Worm (Caenorhabditis elegans): ENCODE results near the gene vglu-3.

The vglu-3 gene

DNA sequence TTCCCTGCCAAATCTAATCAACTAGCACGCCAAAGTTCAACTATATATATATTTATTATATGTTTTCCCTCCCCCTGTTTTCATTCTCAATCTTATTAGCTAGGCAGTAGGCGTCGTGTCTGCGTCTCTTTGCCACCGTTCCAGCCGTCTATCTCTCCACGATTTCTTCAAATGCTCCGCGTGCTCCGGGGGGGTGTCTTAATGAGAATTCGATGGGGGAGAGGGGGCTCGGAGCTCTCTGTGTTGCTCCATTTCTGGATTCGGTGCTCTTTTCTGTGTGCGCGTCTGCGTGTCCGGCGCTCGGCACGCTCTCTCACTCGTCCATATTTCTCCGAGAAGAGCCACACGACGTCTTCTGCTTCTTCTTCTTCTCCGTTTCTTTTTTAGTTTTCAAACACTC, 16.0 kb upstream of the vglu-3 start:
- no peak for TF ChIP-seq bed-3 (GFP tag; optimal IDR thresholded peaks at IDR 0.05)
- no peak for TF ChIP-seq nhr-28 (tag; optimal IDR thresholded peaks at IDR 0.05)
- peak; percentile 69 for TF ChIP-seq mls-2 (tag; optimal IDR thresholded peaks at IDR 0.05)
- TF ChIP-seq sptf-1 (tag; optimal IDR thresholded peaks at IDR 0.05), result peak; percentile 45
- TF ChIP-seq elt-3 (tag; optimal IDR thresholded peaks at IDR 0.05), result no peak
- TF ChIP-seq ces-1 (GFP tag; optimal IDR thresholded peaks at IDR 0.05), result peak; percentile 99
- TF ChIP-seq unc-120 (tag; optimal IDR thresholded peaks at IDR 0.05; ENCODE audit: poor library complexity, severe bottlenecking), result peak; percentile 68
- peak; percentile 0 for TF ChIP-seq lsy-2 (tag; optimal IDR thresholded peaks at IDR 0.05)
- TF ChIP-seq snpc-4 (tag; optimal IDR thresholded peaks at IDR 0.05), result no peak
- peak; percentile 38 for TF ChIP-seq M03D4.4 (tag; optimal IDR thresholded peaks at IDR 0.05)

DNA sequence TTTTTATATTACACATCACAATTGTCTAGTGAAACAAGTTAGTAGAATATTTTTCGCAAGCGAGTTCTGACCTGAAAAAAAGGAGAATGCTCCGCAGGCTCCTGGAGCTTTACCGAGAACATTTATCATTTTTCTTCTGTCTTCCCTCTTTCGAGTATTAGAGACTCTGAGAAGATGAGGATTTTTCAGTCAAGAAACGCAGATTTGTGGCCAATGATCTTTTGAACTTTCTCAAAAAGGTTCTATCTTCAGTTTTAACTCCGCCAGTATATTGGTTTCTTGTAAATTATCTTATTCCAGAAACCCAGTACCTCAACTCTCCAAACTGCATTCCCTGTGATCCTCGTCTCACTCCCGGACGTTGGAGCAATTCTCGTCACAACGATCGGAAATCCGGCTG, 14.6 kb upstream of the vglu-3 start, which contains the start of gene K10G9.2:
Gene K10G9.2 (plus strand): TSS at position 301 of the 400 bp plus-strand sequence.
- TF ChIP-seq zip-8 (tag; optimal IDR thresholded peaks at IDR 0.05), result no peak
- TF ChIP-seq nhr-2 (tag; optimal IDR thresholded peaks at IDR 0.05), result no peak

DNA sequence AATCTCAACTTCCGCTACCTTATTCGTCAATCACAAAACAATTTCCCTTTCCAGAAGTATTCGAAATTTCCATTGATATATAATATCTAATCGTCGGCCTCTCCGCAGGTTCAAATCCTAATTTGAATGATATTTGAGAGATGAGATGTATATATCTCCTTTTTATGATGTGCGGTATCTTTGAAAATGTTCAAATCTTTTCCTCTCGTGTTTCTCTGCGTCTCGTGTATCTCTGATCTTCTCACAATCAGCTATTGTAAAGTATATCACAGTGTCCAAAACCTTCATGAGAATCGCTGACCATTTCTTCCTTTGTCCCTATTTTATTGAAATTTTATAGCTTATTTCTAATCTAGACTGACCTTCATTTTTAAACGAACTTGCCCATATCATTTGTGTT, 10.4 kb upstream of the vglu-3 start:
- TF ChIP-seq blmp-1 (tag; optimal IDR thresholded peaks at IDR 0.05) (no peak), zip-8 (tag; optimal IDR thresholded peaks at IDR 0.05) (no peak), nhr-12 (tag; optimal IDR thresholded peaks at IDR 0.05) (no peak)

DNA sequence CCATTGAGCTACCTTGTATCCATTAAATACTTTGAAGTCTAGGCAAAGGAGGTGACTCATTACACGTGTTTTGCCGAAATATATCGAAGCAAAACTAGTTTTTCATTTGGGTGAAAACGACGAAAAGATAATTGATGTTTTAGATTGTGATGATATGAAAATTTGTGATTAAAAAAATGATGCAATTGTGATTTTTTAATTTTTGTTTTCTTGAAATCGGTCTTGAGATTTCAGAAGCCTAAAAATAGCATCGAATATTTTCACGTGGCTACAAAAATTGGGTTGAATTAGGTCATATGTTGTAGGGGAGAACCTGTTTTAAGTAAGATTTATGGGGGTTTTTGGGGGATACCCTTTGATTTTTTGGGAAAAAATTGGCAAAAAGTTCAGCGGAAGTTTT, 9.6 kb upstream of the vglu-3 start:
- TF ChIP-seq ceh-83 (GFP tag; optimal IDR thresholded peaks at IDR 0.05) (no peak), nhr-237 (tag; optimal IDR thresholded peaks at IDR 0.05) (no peak), tbx-8 (GFP tag; optimal IDR thresholded peaks at IDR 0.05) (no peak), pha-4 (tag; optimal IDR thresholded peaks at IDR 0.05) (no peak), M03D4.4 (tag; optimal IDR thresholded peaks at IDR 0.05) (no peak), lin-13 (tag; optimal IDR thresholded peaks at IDR 0.05) (no peak), snpc-4 (tag; optimal IDR thresholded peaks at IDR 0.05) (no peak), nhr-76 (tag; optimal IDR thresholded peaks at IDR 0.05) (no peak)

DNA sequence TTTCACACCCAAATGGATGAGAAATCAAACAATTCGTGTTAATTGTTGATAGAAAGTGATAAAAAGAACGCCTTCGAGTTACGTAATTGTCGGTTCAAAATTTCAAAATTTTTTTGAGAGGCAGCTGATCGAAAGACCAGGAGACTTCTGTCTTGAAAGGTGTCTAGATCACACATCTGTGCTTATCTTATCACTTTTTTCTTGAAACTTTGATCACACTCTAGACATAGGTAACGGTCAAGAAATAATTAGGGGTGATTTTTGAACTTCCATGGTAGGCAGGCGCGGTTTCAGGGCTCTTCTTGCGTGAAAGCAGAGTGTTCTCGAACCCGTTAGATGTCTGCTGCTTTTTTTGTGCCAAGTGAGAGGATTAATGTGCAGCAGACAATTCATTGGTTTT, 6.8 kb upstream of the vglu-3 start:
- no peak for TF ChIP-seq ceh-39 (tag; optimal IDR thresholded peaks at IDR 0.05)
- no peak for TF ChIP-seq unc-120 (tag; optimal IDR thresholded peaks at IDR 0.05; ENCODE audit: poor library complexity, severe bottlenecking)
- TF ChIP-seq mls-2 (tag; optimal IDR thresholded peaks at IDR 0.05), result no peak
- no peak for TF ChIP-seq tbx-8 (GFP tag; optimal IDR thresholded peaks at IDR 0.05)
- no peak for TF ChIP-seq sptf-1 (tag; optimal IDR thresholded peaks at IDR 0.05)
- no peak for TF ChIP-seq sem-2 (GFP tag; optimal IDR thresholded peaks at IDR 0.05)
- TF ChIP-seq cnd-1 (tag; optimal IDR thresholded peaks at IDR 0.05), result no peak
- no peak for TF ChIP-seq nhr-237 (tag; optimal IDR thresholded peaks at IDR 0.05)
- no peak for TF ChIP-seq bed-3 (GFP tag; optimal IDR thresholded peaks at IDR 0.05)
- TF ChIP-seq lsy-2 (tag; optimal IDR thresholded peaks at IDR 0.05), result no peak
- TF ChIP-seq nhr-76 (tag; optimal IDR thresholded peaks at IDR 0.05), result no peak
- TF ChIP-seq unc-62 (GFP tag; optimal IDR thresholded peaks at IDR 0.05), result no peak
- TF ChIP-seq drap-1 (GFP tag; optimal IDR thresholded peaks at IDR 0.05), result no peak

DNA sequence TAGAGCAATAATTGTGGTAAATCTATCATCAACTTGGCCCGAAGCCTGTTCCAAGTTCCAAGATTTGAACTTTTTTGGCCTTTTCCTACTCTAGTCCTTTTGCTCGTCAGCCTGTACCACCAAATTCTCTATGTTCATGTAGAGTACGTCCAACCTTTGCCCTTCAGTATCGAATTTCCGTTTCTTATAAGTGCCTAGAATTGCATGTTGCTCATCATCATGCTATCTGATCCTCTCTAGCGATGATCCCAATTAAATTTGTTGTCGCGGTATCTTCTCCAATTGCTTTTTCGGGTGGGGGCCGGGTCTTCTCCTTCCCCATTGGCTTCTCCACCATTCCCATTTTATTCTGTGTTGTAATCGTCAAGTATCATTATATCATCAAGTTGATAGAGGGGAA, 6.2 kb upstream of the vglu-3 start:
- TF ChIP-seq nhr-237 (tag; optimal IDR thresholded peaks at IDR 0.05) (no peak), ceh-83 (GFP tag; optimal IDR thresholded peaks at IDR 0.05) (no peak), elt-1 (tag; optimal IDR thresholded peaks at IDR 0.05; ENCODE audit: borderline replicate concordance, insufficient read depth) (no peak), tbx-8 (GFP tag; optimal IDR thresholded peaks at IDR 0.05) (no peak), sptf-1 (tag; optimal IDR thresholded peaks at IDR 0.05) (no peak), nhr-28 (tag; optimal IDR thresholded peaks at IDR 0.05) (no peak), nhr-76 (tag; optimal IDR thresholded peaks at IDR 0.05) (no peak), M03D4.4 (tag; optimal IDR thresholded peaks at IDR 0.05) (no peak), snpc-4 (tag; optimal IDR thresholded peaks at IDR 0.05) (no peak), elt-3 (tag; optimal IDR thresholded peaks at IDR 0.05) (no peak), lin-13 (tag; optimal IDR thresholded peaks at IDR 0.05) (no peak), nhr-12 (tag; optimal IDR thresholded peaks at IDR 0.05) (no peak), pha-4 (tag; optimal IDR thresholded peaks at IDR 0.05) (no peak), ham-2 (GFP tag; optimal IDR thresholded peaks at IDR 0.05) (no peak), ceh-39 (tag; optimal IDR thresholded peaks at IDR 0.05) (no peak), mab-5 (tag; optimal IDR thresholded peaks at IDR 0.05) (no peak), unc-39 (tag; optimal IDR thresholded peaks at IDR 0.05) (no peak)

All from whole organism, mixed stage, embryonic.